Fruit fly (Drosophila melanogaster) whole organism, adult: ENCODE data around the gene CG31715.

Experiments used
- CG11617 ChIP-seq: fragments of 200-800 bp; sonication (Bioruptor generic); optimal IDR thresholded peaks from 2 replicates; lab custom pipeline; 2017; ENCODE audit warnings: mild to moderate bottlenecking, missing biosample characterization, missing genetic modification reagents, missing genetic modification characterization
- CG12768 ChIP-seq: fragments of 200-800 bp; sonication (Bioruptor generic); optimal IDR thresholded peaks from 2 replicates; lab custom pipeline; 2017; ENCODE audit warnings: missing biosample characterization, missing genetic modification characterization, mild to moderate bottlenecking, moderate library complexity, missing genetic modification reagents
- CG14711 ChIP-seq: fragments of 200-800 bp; sonication (Bioruptor generic); optimal IDR thresholded peaks from 2 replicates; lab custom pipeline; 2018; ENCODE audit warnings: missing biosample characterization, mild to moderate bottlenecking, missing genetic modification characterization, moderate library complexity
- CG1620 ChIP-seq: fragments of 200-800 bp; sonication (Bioruptor generic); optimal IDR thresholded peaks from 2 replicates; lab custom pipeline; 2016; ENCODE audit warnings: missing biosample characterization, missing genetic modification characterization
- CG33017 ChIP-seq: fragments of 200-800 bp; sonication (Bioruptor generic); optimal IDR thresholded peaks from 2 replicates; lab custom pipeline; 2018; ENCODE audit warnings: missing biosample characterization, mild to moderate bottlenecking, missing genetic modification characterization, moderate library complexity
- CG5204 ChIP-seq: fragments of 200-800 bp; sonication (Bioruptor generic); optimal IDR thresholded peaks from 2 replicates; lab custom pipeline; 2016; ENCODE audit warnings: missing biosample characterization, missing genetic modification characterization
- CG7045 ChIP-seq: fragments of 200-800 bp; sonication (Bioruptor generic); optimal IDR thresholded peaks from 2 replicates; lab custom pipeline; 2017; ENCODE audit warnings: missing biosample characterization, mild to moderate bottlenecking, missing genetic modification characterization
- CG7101 ChIP-seq: fragments of 200-800 bp; sonication (Bioruptor generic); optimal IDR thresholded peaks from 2 replicates; lab custom pipeline; 2018; ENCODE audit warnings: missing biosample characterization, mild to moderate bottlenecking, missing genetic modification characterization, moderate library complexity
- Clk ChIP-seq: fragments of 200-800 bp; sonication (Bioruptor generic); optimal IDR thresholded peaks from 2 replicates; lab custom pipeline; 2017; ENCODE audit warnings: missing biosample characterization, missing genetic modification characterization
- Crg-1 ChIP-seq: fragments of 200-800 bp; sonication (Bioruptor generic); optimal IDR thresholded peaks from 2 replicates; lab custom pipeline; 2016; ENCODE audit warnings: missing biosample characterization, missing genetic modification characterization
- Hr96 ChIP-seq: fragments of 200-800 bp; sonication (Bioruptor generic); optimal IDR thresholded peaks from 2 replicates; lab custom pipeline; 2016; ENCODE audit warnings: missing biosample characterization, missing genetic modification characterization
- Mnt ChIP-seq: fragments of 200-800 bp; sonication (Bioruptor generic); optimal IDR thresholded peaks from 2 replicates; lab custom pipeline; 2016; ENCODE audit warnings: missing biosample characterization, mild to moderate bottlenecking, missing genetic modification characterization
- bab1 ChIP-seq: fragments of 200-800 bp; sonication (Bioruptor generic); optimal IDR thresholded peaks from 3 replicates; lab custom pipeline; 2019; ENCODE audit warnings: missing biosample characterization, mild to moderate bottlenecking, missing genetic modification characterization, moderate library complexity
- cic ChIP-seq: fragments of 200-800 bp; sonication (Bioruptor generic); optimal IDR thresholded peaks from 2 replicates; lab custom pipeline; 2017; ENCODE audit warnings: missing biosample characterization, mild to moderate bottlenecking, missing genetic modification characterization, moderate library complexity
- cnc ChIP-seq, 2 experiments: fragments of >200 bp; optimal IDR thresholded peaks; 2 replicates each; lab custom pipeline; 2017
- kay ChIP-seq: fragments of 200-800 bp; sonication (Bioruptor generic); peaks from one replicate; lab custom pipeline; 2016; ENCODE audit warnings: missing biosample characterization, missing genetic modification characterization, borderline replicate concordance
- ovo ChIP-seq: fragments of 200-800 bp; sonication (Bioruptor generic); optimal IDR thresholded peaks from 2 replicates; lab custom pipeline; 2016; ENCODE audit warnings: missing biosample characterization, missing genetic modification characterization
- pad ChIP-seq: fragments of 200-800 bp; sonication (Bioruptor generic); optimal IDR thresholded peaks from 3 replicates; lab custom pipeline; 2017; ENCODE audit warnings: missing biosample characterization, missing genetic modification characterization, mild to moderate bottlenecking, moderate library complexity, missing genetic modification reagents
- tj ChIP-seq: fragments of 200-800 bp; sonication (Bioruptor generic); optimal IDR thresholded peaks from 3 replicates; lab custom pipeline; 2017; ENCODE audit warnings: missing biosample characterization, mild to moderate bottlenecking, missing genetic modification characterization, moderate library complexity
- toe ChIP-seq: fragments of 200-800 bp; sonication (Bioruptor generic); optimal IDR thresholded peaks from 2 replicates; lab custom pipeline; 2016; ENCODE audit warnings: missing biosample characterization, missing genetic modification characterization

CG31715 gene

dm6 chr2L:10372297-10372696, 30.9 kb downstream of the CG31715 start:
- TF ChIP-seq kay (GFP tag; lab: Kevin White, UChicago): no peak
- TF ChIP-seq Crg-1 (GFP tag; lab: Kevin White, UChicago): no peak
- TF ChIP-seq tj: no peak
- no peak for TF ChIP-seq ovo (GFP tag; lab: Kevin White, UChicago)
- TF ChIP-seq toe (GFP tag; lab: Kevin White, UChicago): no peak
- TF ChIP-seq CG5204 (GFP tag; lab: Kevin White, UChicago): no peak
- no peak for TF ChIP-seq cnc (optimal IDR thresholded peaks at IDR 0.05; lab: Kevin White, UChicago)
- TF ChIP-seq CG14711 (tag; lab: Kevin White, UChicago): no peak
- TF ChIP-seq Clk: no peak
- TF ChIP-seq pad (GFP tag; lab: Kevin White, UChicago): no peak
- TF ChIP-seq CG11617 (GFP tag; lab: Kevin White, UChicago): no peak
- no peak for TF ChIP-seq Mnt (GFP tag; lab: Kevin White, UChicago)
- TF ChIP-seq CG12768 (GFP tag; lab: Kevin White, UChicago): no peak
- TF ChIP-seq Hr96: no peak
- no peak for TF ChIP-seq CG33017
- no peak for TF ChIP-seq bab1 (GFP tag; lab: Kevin White, UChicago)

DNA sequence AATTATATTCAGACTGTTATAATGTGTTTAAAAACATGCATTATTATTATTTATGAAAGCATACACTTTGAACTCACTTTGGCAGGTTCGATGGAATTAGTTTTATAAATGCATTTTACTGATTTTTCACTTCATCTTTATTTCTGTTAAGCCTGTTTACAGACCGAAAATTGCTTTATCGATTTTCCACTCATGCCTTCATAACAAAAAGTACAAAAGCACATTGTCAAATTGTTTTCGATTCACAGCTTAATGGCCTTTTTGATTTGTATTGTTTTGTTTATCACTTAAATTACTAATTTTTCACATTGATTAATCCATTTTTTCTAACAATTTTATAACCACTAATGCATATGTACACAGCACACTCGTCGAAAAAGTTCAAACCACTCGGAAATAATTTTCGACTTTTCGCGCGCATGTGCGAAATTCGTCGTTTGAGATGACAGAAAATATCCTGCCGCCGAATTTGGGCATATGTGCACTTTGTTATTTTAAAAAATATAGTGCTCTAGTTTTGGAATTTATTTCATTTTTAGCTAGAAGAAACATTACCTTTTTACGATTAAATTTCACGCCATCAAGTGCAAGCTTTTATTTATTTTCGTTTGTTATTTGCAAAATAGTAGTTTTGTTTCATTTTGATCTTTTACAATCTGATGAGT, 32.3 kb downstream of the CG31715 start, which contains the start of gene rho-5:
rho-5 (minus strand) TSS at position 296 of the 665 bp plus-strand sequence.
- no peak for TF ChIP-seq CG7045 (GFP tag; lab: Kevin White, UChicago)
- TF ChIP-seq CG11617 (GFP tag; lab: Kevin White, UChicago): no peak
- no peak for TF ChIP-seq cnc (optimal IDR thresholded peaks at IDR 0.05; lab: Kevin White, UChicago)
- TF ChIP-seq CG5204 (GFP tag; lab: Kevin White, UChicago): no peak
- no peak for TF ChIP-seq Hr96
- no peak for TF ChIP-seq CG14711 (tag; lab: Kevin White, UChicago)
- no peak for TF ChIP-seq tj
- no peak for TF ChIP-seq toe (GFP tag; lab: Kevin White, UChicago)

DNA sequence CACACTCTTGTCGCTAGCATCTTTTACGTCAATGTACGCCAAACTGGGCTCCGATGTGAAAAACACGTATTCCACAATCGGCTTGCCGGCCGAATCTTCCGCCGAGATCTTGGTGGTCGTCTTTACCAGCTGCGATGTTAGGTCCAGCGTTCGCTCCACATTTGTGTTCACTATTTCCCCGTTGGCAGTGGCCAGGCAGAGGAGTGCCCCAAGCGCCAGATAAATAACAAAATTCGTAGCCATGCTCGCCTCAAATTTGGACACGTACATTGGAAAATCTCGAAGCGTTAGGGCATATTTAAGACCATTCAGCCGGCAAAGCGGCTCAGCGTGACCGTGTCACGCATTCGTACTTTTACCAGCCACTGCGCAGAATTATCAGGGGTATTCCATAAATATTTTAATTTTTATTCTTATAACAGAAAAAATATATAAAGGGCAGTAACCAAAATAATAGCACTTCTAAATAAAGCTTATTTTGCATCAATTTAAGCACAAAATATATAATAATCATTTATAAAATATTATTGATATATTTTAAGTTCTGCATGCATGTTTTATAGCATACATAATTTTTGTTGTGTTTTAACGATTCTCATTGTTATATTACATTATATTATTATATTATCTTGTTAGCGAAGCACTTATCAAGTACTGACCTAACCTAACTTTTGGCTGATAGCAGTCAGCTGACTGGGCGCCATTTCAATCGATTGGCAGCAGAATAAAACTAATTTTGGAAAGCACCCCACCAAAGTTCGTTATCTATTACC, 34.2 kb downstream of the CG31715 start, which contains the start of the genes CG33303 and dpr19:
CG33303 (minus strand) TSS at position 294 of the 773 bp plus-strand sequence.
dpr19 (plus strand) TSS at position 705 of the 773 bp plus-strand sequence.
- peak; percentile 13 for TF ChIP-seq Mnt (GFP tag; lab: Kevin White, UChicago)
- peak; percentile 40 for TF ChIP-seq tj
- TF ChIP-seq CG7045 (GFP tag; lab: Kevin White, UChicago): peak; percentile 63
- TF ChIP-seq CG33017: peak; percentile 79
- peak; percentile 29 for TF ChIP-seq CG12768 (GFP tag; lab: Kevin White, UChicago)
- TF ChIP-seq pad (GFP tag; lab: Kevin White, UChicago): no peak
- peak; percentile 8 for TF ChIP-seq ovo (GFP tag; lab: Kevin White, UChicago)
- TF ChIP-seq cnc (optimal IDR thresholded peaks at IDR 0.05; lab: Kevin White, UChicago): no peak
- peak; percentile 74 for TF ChIP-seq CG7101
- no peak for TF ChIP-seq Clk
- peak; percentile 73 for TF ChIP-seq CG11617 (GFP tag; lab: Kevin White, UChicago)
- peak; percentile 38 for TF ChIP-seq bab1 (GFP tag; lab: Kevin White, UChicago)
- TF ChIP-seq cic (GFP tag; lab: Kevin White, UChicago): peak; percentile 38
- TF ChIP-seq CG14711 (tag; lab: Kevin White, UChicago): peak; percentile 70

DNA sequence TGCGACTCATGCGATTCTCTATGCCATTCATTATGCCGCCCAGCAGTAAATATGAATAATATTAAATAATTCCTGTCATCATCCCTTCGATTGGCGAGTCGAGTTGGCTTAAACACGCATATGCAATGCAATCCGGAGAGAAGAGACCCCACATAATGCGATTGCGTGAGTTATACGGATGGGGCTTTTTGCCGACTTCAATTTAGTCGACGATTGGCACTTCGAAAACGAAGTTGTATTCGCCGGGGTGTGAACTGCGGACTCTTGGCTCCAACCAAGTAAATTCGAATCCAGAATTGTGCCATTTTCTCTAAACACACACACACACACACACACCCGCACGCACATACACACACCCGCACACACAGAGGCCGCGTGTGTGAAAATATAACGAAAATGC, 34.9 kb downstream of the CG31715 start:
- TF ChIP-seq tj (no peak), CG7101 (no peak)

DNA sequence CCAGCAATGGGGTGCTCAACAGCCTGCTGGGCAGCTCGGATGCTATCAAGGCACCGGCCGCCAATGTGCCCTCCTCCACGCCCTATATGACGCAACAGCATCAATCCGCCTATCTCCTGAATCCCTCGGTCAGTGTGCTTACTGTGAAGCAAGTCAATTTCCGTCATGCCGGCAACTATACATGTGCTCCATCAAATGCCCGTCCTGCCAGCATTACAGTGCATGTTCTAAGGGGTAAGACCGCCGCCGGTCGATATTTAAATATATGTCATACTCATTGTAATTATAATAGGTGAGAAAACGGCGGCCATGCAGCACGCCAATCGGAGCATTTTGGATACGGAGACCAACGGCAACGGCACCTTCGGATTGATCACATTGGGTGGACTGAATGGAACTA, 37.2 kb downstream of the CG31715 start:
- TF ChIP-seq tj (no peak), ovo (GFP tag; lab: Kevin White, UChicago) (no peak), pad (GFP tag; lab: Kevin White, UChicago) (no peak), cic (GFP tag; lab: Kevin White, UChicago) (no peak), CG14711 (tag; lab: Kevin White, UChicago) (no peak), CG7101 (no peak), CG12768 (GFP tag; lab: Kevin White, UChicago) (no peak), CG5204 (GFP tag; lab: Kevin White, UChicago) (no peak), Mnt (GFP tag; lab: Kevin White, UChicago) (no peak), CG7045 (GFP tag; lab: Kevin White, UChicago) (no peak), CG1620 (GFP tag; lab: Kevin White, UChicago) (no peak), kay (GFP tag; lab: Kevin White, UChicago) (no peak), Crg-1 (GFP tag; lab: Kevin White, UChicago) (no peak), Hr96 (no peak)

DNA sequence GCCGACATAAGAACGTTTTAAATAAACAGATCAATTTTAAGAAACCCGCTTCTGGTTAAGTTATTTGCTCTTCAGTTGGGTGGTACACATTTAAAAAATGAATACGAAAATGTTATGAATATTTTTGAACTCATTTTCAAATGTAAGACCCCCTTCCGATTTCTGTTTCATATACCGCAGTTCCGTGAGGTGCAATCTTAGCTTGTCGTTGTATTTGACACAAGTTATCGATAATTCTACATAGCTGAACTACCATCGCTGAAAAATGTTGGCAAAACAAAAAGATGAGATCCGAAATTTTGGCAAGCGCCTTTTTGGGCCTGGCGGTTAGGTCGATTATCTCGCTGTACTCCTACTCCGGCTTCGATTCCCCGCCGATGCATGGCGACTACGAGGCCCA, 38.4 kb downstream of the CG31715 start, which contains the start of gene gny:
gny (plus strand) TSS at position 239 of the 400 bp plus-strand sequence.
- peak; percentile 15 for TF ChIP-seq bab1 (GFP tag; lab: Kevin White, UChicago)
- TF ChIP-seq CG12768 (GFP tag; lab: Kevin White, UChicago): no peak
- no peak for TF ChIP-seq Clk
